Fruit fly (Drosophila melanogaster): ENCODE results near the gene CG1532.

- TF ChIP-seq vri (GFP tag; optimal IDR thresholded peaks at IDR 0.05) (no peak), CG32006 (GFP tag; optimal IDR thresholded peaks at IDR 0.05) (no peak), Eip75B (GFP tag; optimal IDR thresholded peaks at IDR 0.05) (no peak), salr (GFP tag; optimal IDR thresholded peaks at IDR 0.05) (no peak), CG6163 (GFP tag; IDR thresholded peaks at IDR 0.05) (no peak), topi (GFP tag; optimal IDR thresholded peaks at IDR 0.05) (no peak)
These were observed 43.8 kb downstream of the CG1532 start, which contains the start of gene CG11666 for dm6 chrX:20984386-20984785.
